Worm (Caenorhabditis elegans) whole organism, L4 larva: ENCODE data around the gene F35C11.2.

Source experiments
- ceh-28 ChIP-seq: fragments of 150-350 bp; optimal IDR thresholded peaks from 2 replicates; lab custom pipeline; 2014; ENCODE audit warnings: missing biosample characterization, missing genetic modification reagents, missing genetic modification characterization
- jun-1 ChIP-seq: fragments of 150-350 bp; optimal IDR thresholded peaks from 2 replicates; lab custom pipeline; 2014; ENCODE audit warnings: missing biosample characterization, missing genetic modification reagents, missing genetic modification characterization
- lin-15B ChIP-seq: fragments of 150-350 bp; sonication (generic microtip); optimal IDR thresholded peaks from 3 replicates; lab custom pipeline; 2014; ENCODE audit warnings: missing biosample characterization, missing genetic modification characterization
- nhr-10 ChIP-seq: fragments of 150-350 bp; optimal IDR thresholded peaks from 2 replicates; lab custom pipeline; 2014; ENCODE audit warnings: missing biosample characterization, missing genetic modification characterization
- nhr-77 ChIP-seq: fragments of 150-350 bp; optimal IDR thresholded peaks from 2 replicates; lab custom pipeline; 2014; ENCODE audit warnings: missing biosample characterization, missing genetic modification characterization
- pha-4 ChIP-seq, 2 experiments: fragments of 150-350 bp in 1 of 2; fragments of 200-800 bp in 1 of 2; sonication (Bioruptor generic) in 1 of 2; IDR thresholded peaks in 1 of 2; optimal IDR thresholded peaks in 1 of 2; 2 replicates each; pipeline versions ENCODE4 v1.3.6 to Lab custom; 2014 to 2022; ENCODE audit warnings: missing genetic modification characterization in 2 of 2, missing genetic modification reagents in 2 of 2, missing biosample characterization in 1 of 2, missing compliant biosample characterization in 1 of 2
- sdz-12 ChIP-seq: fragments of 200-800 bp; sonication (Bioruptor generic); optimal IDR thresholded peaks from 2 replicates; lab custom pipeline; 2018; ENCODE audit warnings: mild to moderate bottlenecking, missing genetic modification characterization, missing compliant biosample characterization
- skn-1 ChIP-seq: fragments of 150-350 bp; optimal IDR thresholded peaks from 2 replicates; lab custom pipeline; 2014; ENCODE audit warnings: missing biosample characterization, missing genetic modification characterization
- ztf-11 ChIP-seq: fragments of 150-350 bp; optimal IDR thresholded peaks from 2 replicates; lab custom pipeline; 2014; ENCODE audit warnings: missing biosample characterization, missing genetic modification characterization

DNA sequence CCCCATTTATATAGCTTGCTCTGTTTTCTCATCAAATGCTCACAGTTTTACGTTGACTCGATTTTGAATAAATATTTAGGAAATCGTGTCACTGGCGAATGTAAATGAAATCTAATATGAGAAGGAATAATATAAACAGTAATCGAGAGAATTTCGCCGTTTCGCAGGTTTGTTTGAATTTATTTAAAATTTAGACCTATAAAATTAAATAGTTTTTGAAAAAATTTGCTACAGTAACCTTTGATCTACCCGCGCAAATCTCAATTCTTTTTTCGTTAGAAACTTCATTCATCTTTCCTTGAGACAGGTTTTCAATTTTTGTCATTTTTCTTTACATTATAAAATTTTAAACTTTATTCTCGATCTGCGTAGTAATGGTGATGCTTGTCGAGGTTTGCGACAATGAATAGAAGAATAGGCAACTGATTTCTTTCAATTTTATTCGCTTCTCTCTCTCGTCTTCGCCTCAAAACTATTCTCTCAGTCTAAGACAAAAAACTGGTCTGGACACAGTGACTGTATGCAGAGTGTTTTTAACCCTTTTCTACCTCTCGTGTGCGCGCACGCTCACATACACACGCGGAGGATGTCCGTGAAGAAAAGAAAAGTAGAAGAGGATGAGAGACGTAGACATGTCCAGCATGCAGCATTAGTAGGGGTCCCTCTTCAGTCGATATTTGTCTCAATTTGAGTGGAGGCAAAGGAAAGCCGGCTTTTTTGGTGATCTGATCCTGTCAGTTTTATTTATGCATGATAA, 26.1 kb downstream of the F35C11.2 start, which contains the start of gene dab-1:
- TF ChIP-seq jun-1 (tag; lab: Kevin White, UChicago) (no peak), pha-4 (GFP tag; IDR thresholded peaks at IDR 0.05; lab: Robert Waterston, UW) (no peak), pha-4 (tag; optimal IDR thresholded peaks at IDR 0.05; lab: Kevin White, UChicago) (no peak), skn-1 (tag; lab: Kevin White, UChicago) (no peak), lin-15B (no peak), nhr-10 (tag; lab: Kevin White, UChicago) (no peak), sdz-12 (GFP tag; lab: Kevin White, UChicago) (no peak), ztf-11 (tag; lab: Kevin White, UChicago) (no peak), nhr-77 (tag; lab: Kevin White, UChicago) (peak; percentile 41), ceh-28 (tag; lab: Kevin White, UChicago) (no peak)
